Worm (Caenorhabditis elegans): ENCODE data around the gene nhr-43.

nhr-43 gene

DNA sequence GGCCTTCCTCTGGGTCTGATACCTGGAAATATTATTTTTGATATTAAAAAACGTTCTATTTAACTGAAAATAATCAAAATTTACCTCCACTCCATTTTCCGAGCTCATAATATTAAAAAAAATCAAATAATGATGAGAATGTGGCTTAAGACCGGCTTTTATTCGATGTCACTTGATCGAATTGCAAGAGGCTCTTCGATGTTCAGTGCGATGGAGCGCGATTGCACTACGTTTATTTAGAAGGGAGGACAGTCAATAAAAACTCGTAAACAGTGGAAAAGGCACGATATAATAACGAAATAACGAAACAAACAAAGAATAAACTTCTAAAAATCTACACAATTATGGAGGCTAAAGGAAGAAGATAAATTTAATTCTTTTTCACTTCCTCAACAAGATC, 44.6 kb upstream of the nhr-43 start, which contains the start of gene tag-30 (continued):
- TF ChIP-seq ceh-27 (GFP tag; optimal IDR thresholded peaks at IDR 0.05) = peak; percentile 45
- no peak for TF ChIP-seq somi-1 (GFP tag; optimal IDR thresholded peaks at IDR 0.05)
- peak; percentile 1 for TF ChIP-seq lsl-1 (GFP tag; optimal IDR thresholded peaks at IDR 0.05)
- peak; percentile 49 for TF ChIP-seq F23B12.7 (tag; optimal IDR thresholded peaks at IDR 0.05; ENCODE audit: insufficient read depth)
- peak; percentile 30; the same call in 1 of the 2 replicates for TF ChIP-seq B0336.3 (GFP tag; IDR thresholded peaks at IDR 0.05)

DNA sequence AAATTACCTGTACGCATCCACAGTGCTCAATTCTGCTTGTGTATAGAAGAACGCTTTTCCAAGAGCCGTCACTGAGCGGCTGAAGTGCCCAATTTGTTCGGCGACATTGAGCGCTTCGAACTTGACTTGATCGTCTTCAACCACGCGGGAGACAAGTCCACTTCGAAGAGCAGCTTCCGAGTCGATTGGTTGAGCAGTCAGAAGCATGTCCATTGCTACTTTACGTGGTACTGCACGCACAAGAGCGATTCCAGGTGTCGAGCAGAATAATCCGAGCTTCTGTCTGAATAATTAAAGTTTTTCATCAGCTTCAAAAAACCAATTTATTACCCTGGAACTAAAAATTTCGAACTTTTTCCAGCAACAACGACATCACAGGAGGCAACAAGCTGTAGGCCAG, 44.0 kb upstream of the nhr-43 start:
- TF ChIP-seq B0035.1 (tag; optimal IDR thresholded peaks at IDR 0.05) (no peak), aptf-3 (GFP tag; IDR thresholded peaks at IDR 0.05) (no peak), lin-26 (GFP tag; IDR thresholded peaks at IDR 0.05) (no peak), ztf-18 (tag; optimal IDR thresholded peaks at IDR 0.05) (no peak), attf-5 (GFP tag; optimal IDR thresholded peaks at IDR 0.05) (no peak), B0336.3 (GFP tag; IDR thresholded peaks at IDR 0.05) (no peak), T26A5.8 (tag; optimal IDR thresholded peaks at IDR 0.05) (no peak), pbrm-1 (GFP tag; IDR thresholded peaks at IDR 0.05) (no peak), madf-10 (tag; optimal IDR thresholded peaks at IDR 0.05) (no peak), him-1 (tag; optimal IDR thresholded peaks at IDR 0.05) (no peak), nhr-90 (tag; optimal IDR thresholded peaks at IDR 0.05) (no peak), egl-44 (GFP tag; IDR thresholded peaks at IDR 0.05) (no peak), snpc-1.3 (tag; optimal IDR thresholded peaks at IDR 0.05; ENCODE audit: insufficient read depth) (no peak), zim-3 (tag; optimal IDR thresholded peaks at IDR 0.05) (no peak), unc-62 (GFP tag; optimal IDR thresholded peaks at IDR 0.05) (no peak), hsf-1 (GFP tag; IDR thresholded peaks at IDR 0.05) (no peak), aptf-2 (GFP tag; conservative IDR thresholded peaks at IDR 0.05) (no peak)

DNA sequence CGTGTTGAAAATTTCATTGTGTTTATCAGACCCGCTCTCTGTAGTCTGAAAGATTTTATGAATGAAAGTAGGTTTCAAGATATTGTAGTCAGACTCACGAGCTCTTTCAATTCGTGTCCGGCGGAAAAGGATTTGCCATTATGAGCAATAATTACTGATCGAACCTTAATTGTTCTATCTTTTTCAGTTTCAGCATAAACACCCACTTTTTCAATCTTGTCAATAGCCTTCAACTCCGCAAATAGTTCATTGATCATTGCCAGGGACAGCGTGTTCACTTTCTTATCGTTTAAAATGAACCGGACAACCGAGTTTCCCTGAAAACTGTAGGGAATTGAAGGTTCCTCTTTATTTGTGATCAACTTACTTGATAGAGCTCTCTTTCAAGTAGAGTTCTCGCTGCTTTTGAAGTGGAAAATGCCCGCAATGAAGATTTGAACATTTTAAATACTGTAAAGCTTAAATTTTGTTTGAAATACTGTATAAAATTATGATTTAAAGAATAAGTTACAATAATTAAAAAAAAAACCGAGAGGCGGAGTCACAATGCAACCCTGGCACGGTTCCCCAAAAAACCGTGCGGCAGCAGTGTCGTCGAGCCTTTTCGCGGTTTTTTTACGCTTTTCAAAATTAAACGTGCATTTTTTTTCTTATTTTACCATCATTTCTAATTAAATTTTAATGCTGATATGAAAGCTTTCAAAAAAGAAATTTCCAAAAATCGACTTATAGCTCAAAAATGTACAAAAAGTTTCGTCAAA, 43.3 kb upstream of the nhr-43 start, which contains the start of gene ech-2:
ech-2 (minus strand) TSS at position 452 of the 761 bp plus-strand sequence.
- no peak for TF ChIP-seq F57A8.1 (GFP tag; optimal IDR thresholded peaks at IDR 0.05)
- TF ChIP-seq lin-54 (GFP tag; optimal IDR thresholded peaks at IDR 0.05) = peak; percentile 7
- TF ChIP-seq chd-7 (tag; optimal IDR thresholded peaks at IDR 0.05) = no peak
- TF ChIP-seq Y53G8AR.9 (GFP tag; conservative IDR thresholded peaks at IDR 0.05) = no peak
- no peak for TF ChIP-seq ceh-58 (GFP tag; IDR thresholded peaks at IDR 0.05)
- TF ChIP-seq dpl-1 (GFP tag; optimal IDR thresholded peaks at IDR 0.05) = peak; percentile 3
- TF ChIP-seq gei-17 (GFP tag; optimal IDR thresholded peaks at IDR 0.05) = no peak
- TF ChIP-seq F55B11.4 (tag; optimal IDR thresholded peaks at IDR 0.05; ENCODE audit: borderline replicate concordance, insufficient read depth) = no peak
- TF ChIP-seq bed-1 (GFP tag; IDR thresholded peaks at IDR 0.05) = no peak
- TF ChIP-seq cebp-1 (GFP tag; IDR thresholded peaks at IDR 0.05) = no peak
- no peak for TF ChIP-seq cebp-1 (tag; optimal IDR thresholded peaks at IDR 0.05)
- no peak for TF ChIP-seq tbp1 (GFP tag; optimal IDR thresholded peaks at IDR 0.05)
- peak; percentile 45 for TF ChIP-seq mcd-1 (GFP tag; IDR thresholded peaks at IDR 0.05)
- no peak for TF ChIP-seq T26A5.8 (tag; optimal IDR thresholded peaks at IDR 0.05)
- no peak for TF ChIP-seq Y79H2A.3 (GFP tag; conservative IDR thresholded peaks at IDR 0.05)
- TF ChIP-seq F23B12.7 (tag; optimal IDR thresholded peaks at IDR 0.05; ENCODE audit: insufficient read depth) = no peak
- no peak for TF ChIP-seq egrh-3 (GFP tag; IDR thresholded peaks at IDR 0.05)
- no peak for TF ChIP-seq pha-4 (tag; optimal IDR thresholded peaks at IDR 0.05)
- peak; percentile 34 for TF ChIP-seq snpc-4 (GFP tag; optimal IDR thresholded peaks at IDR 0.05)
- TF ChIP-seq snpc-4 (tag; optimal IDR thresholded peaks at IDR 0.05) = peak in 1 of 4 experiments; percentile 68
- no peak for TF ChIP-seq madf-8 (GFP tag; conservative IDR thresholded peaks at IDR 0.05)
- TF ChIP-seq lsl-1 (GFP tag; optimal IDR thresholded peaks at IDR 0.05) = peak; percentile 27
- TF ChIP-seq ztf-28 (GFP tag; IDR thresholded peaks at IDR 0.05) = no peak
- TF ChIP-seq lin-35 (GFP tag; optimal IDR thresholded peaks at IDR 0.05) = peak in 1 of 3 experiments; percentile 31
- no peak for TF ChIP-seq D2030.7 (GFP tag; IDR thresholded peaks at IDR 0.05)
- no peak for TF ChIP-seq hrde-1 (tag; optimal IDR thresholded peaks at IDR 0.05; ENCODE audit: borderline replicate concordance)
- TF ChIP-seq unc-130 (GFP tag; optimal IDR thresholded peaks at IDR 0.05) = no peak
